Worm (Caenorhabditis elegans) whole organism, L1 larva: ENCODE data around the gene tyr-1.

Experiments used
- C04F5.9 ChIP-seq: sonication (generic microtip); optimal IDR thresholded peaks from 2 replicates; lab custom pipeline; 2016; ENCODE audit warnings: missing genetic modification characterization, missing compliant biosample characterization
- Y116A8C.19 ChIP-seq: sonication (generic microtip); optimal IDR thresholded peaks from 2 replicates; lab custom pipeline; 2016; ENCODE audit warnings: missing compliant biosample characterization, missing genetic modification characterization, borderline replicate concordance
- ama-1 ChIP-seq: fragments of 150-350 bp; optimal IDR thresholded peaks from 2 replicates; lab custom pipeline; 2014
- ceh-8 ChIP-seq: fragments of 200-800 bp; sonication (Bioruptor generic); optimal IDR thresholded peaks from 2 replicates; lab custom pipeline; 2018; ENCODE audit warnings: mild to moderate bottlenecking, missing genetic modification characterization, moderate library complexity, missing compliant biosample characterization
- ceh-88 ChIP-seq: fragments of 200-800 bp; sonication (Bioruptor generic); IDR thresholded peaks from 2 replicates; pipeline ENCODE4 v1.3.6; 2022; ENCODE audit warnings: missing genetic modification characterization, missing compliant biosample characterization
- ceh-90 ChIP-seq: sonication (generic microtip); optimal IDR thresholded peaks from 2 replicates; lab custom pipeline; 2016; ENCODE audit warnings: missing genetic modification characterization, missing compliant biosample characterization
- dpl-1 ChIP-seq, 3 experiments: fragments of 150-350 bp in 2 of 3; sonication (generic microtip) in 1 of 3; optimal IDR thresholded peaks; 2 replicates each; lab custom pipeline; 2014 to 2017; ENCODE audit warnings: missing biosample characterization in 3 of 3, missing genetic modification characterization in 3 of 3, missing genetic modification reagents in 3 of 3
- egl-13 ChIP-seq: sonication (generic microtip); optimal IDR thresholded peaks from 2 replicates; lab custom pipeline; 2016; ENCODE audit warnings: missing genotype, missing genetic modification reagents, missing genetic modification characterization, missing compliant biosample characterization
- elt-2 ChIP-seq: sonication (generic microtip); optimal IDR thresholded peaks from 2 replicates; lab custom pipeline; 2016; ENCODE audit warnings: missing genetic modification characterization, mild to moderate bottlenecking, inconsistent platforms, missing compliant biosample characterization, missing genetic modification reagents
- fkh-10 ChIP-seq: sonication (generic microtip); optimal IDR thresholded peaks from 2 replicates; lab custom pipeline; 2017; ENCODE audit warnings: missing biosample characterization, missing genetic modification reagents, missing genetic modification characterization
- fkh-4 ChIP-seq: sonication (generic microtip); optimal IDR thresholded peaks from 2 replicates; lab custom pipeline; 2016; ENCODE audit warnings: missing compliant biosample characterization, missing genetic modification characterization, borderline replicate concordance
- fkh-8 ChIP-seq: sonication (generic microtip); optimal IDR thresholded peaks from 2 replicates; lab custom pipeline; 2016; ENCODE audit warnings: mild to moderate bottlenecking, missing genetic modification characterization, missing compliant biosample characterization
- hlh-17 ChIP-seq: fragments of 200-800 bp; sonication (Bioruptor generic); optimal IDR thresholded peaks from 2 replicates; lab custom pipeline; 2018; ENCODE audit warnings: missing genetic modification characterization, mild to moderate bottlenecking, missing compliant biosample characterization, moderate library complexity, borderline replicate concordance
- hpl-2 ChIP-seq: fragments of 150-350 bp; optimal IDR thresholded peaks from 2 replicates; lab custom pipeline; 2014; ENCODE audit warnings: missing biosample characterization, missing genetic modification reagents, missing genetic modification characterization
- lin-13 ChIP-seq: fragments of 150-350 bp; optimal IDR thresholded peaks from 2 replicates; lab custom pipeline; 2014; ENCODE audit warnings: missing biosample characterization, missing genetic modification reagents, missing genetic modification characterization
- lin-14 ChIP-seq: fragments of 200-800 bp; sonication (Bioruptor generic); optimal IDR thresholded peaks from 2 replicates; lab custom pipeline; 2018; ENCODE audit warnings: mild to moderate bottlenecking, missing genetic modification characterization, moderate library complexity, missing compliant biosample characterization
- lin-15B ChIP-seq: fragments of 150-350 bp; sonication (generic microtip); optimal IDR thresholded peaks from 3 replicates; lab custom pipeline; 2014; ENCODE audit warnings: missing biosample characterization, missing genetic modification characterization
- lin-39 ChIP-seq: fragments of 150-350 bp; optimal IDR thresholded peaks from 2 replicates; lab custom pipeline; 2014; ENCODE audit warnings: missing biosample characterization, missing genetic modification reagents, missing genetic modification characterization
- lsy-2 ChIP-seq, 2 experiments: fragments of 150-350 bp; optimal IDR thresholded peaks; 2 replicates each; lab custom pipeline; 2014; ENCODE audit warnings: missing biosample characterization in 2 of 2, missing genetic modification characterization in 2 of 2
- mab-9 ChIP-seq: fragments of 200-800 bp; sonication (Bioruptor generic); IDR thresholded peaks from 2 replicates; pipeline ENCODE4 v1.3.6; 2022; ENCODE audit warnings: missing genetic modification reagents, missing genetic modification characterization, missing compliant biosample characterization
- mef-2 ChIP-seq: fragments of 150-350 bp; optimal IDR thresholded peaks from 2 replicates; lab custom pipeline; 2014; ENCODE audit warnings: missing biosample characterization, missing genetic modification characterization
- nhr-11 ChIP-seq: fragments of 150-350 bp; optimal IDR thresholded peaks from 2 replicates; lab custom pipeline; 2014; ENCODE audit warnings: missing biosample characterization, missing genetic modification characterization
- nhr-20 ChIP-seq: sonication (generic microtip); optimal IDR thresholded peaks from 2 replicates; lab custom pipeline; 2016; ENCODE audit warnings: mild to moderate bottlenecking, missing genetic modification characterization, missing compliant biosample characterization
- nhr-237 ChIP-seq: fragments of 150-350 bp; optimal IDR thresholded peaks from 2 replicates; lab custom pipeline; 2014; ENCODE audit warnings: missing biosample characterization, missing genetic modification characterization
- nhr-71 ChIP-seq: sonication (generic microtip); optimal IDR thresholded peaks from 2 replicates; lab custom pipeline; 2016; ENCODE audit warnings: mild to moderate bottlenecking, missing genetic modification characterization, moderate library complexity, missing compliant biosample characterization
- nhr-77 ChIP-seq: fragments of 150-350 bp; optimal IDR thresholded peaks from 2 replicates; lab custom pipeline; 2014; ENCODE audit warnings: missing biosample characterization, missing genetic modification characterization
- nhr-84 ChIP-seq: sonication (generic microtip); optimal IDR thresholded peaks from 2 replicates; lab custom pipeline; 2017; ENCODE audit warnings: missing biosample characterization, missing genetic modification characterization
- nhr-85 ChIP-seq: sonication (generic microtip); peaks from one replicate; lab custom pipeline; 2016; ENCODE audit warnings: missing genetic modification characterization, inconsistent platforms, missing compliant biosample characterization
- nhr-90 ChIP-seq: sonication (generic microtip); optimal IDR thresholded peaks from 2 replicates; lab custom pipeline; 2016; ENCODE audit warnings: mild to moderate bottlenecking, missing genetic modification characterization, missing compliant biosample characterization; ENCODE audit not compliant: poor library complexity
- pax-3 ChIP-seq: fragments of 200-800 bp; sonication (Bioruptor generic); optimal IDR thresholded peaks from 2 replicates; lab custom pipeline; 2018; ENCODE audit warnings: mild to moderate bottlenecking, missing genetic modification characterization, moderate library complexity, missing compliant biosample characterization
- pqm-1 ChIP-seq: sonication (generic microtip); optimal IDR thresholded peaks from 3 replicates; lab custom pipeline; 2017; ENCODE audit warnings: missing biosample characterization, missing genetic modification characterization
- rnt-1 ChIP-seq: sonication (generic microtip); optimal IDR thresholded peaks from 2 replicates; lab custom pipeline; 2016; ENCODE audit warnings: mild to moderate bottlenecking, missing genetic modification characterization, moderate library complexity, missing compliant biosample characterization
- skn-1 ChIP-seq: fragments of 150-350 bp; optimal IDR thresholded peaks from 2 replicates; lab custom pipeline; 2014; ENCODE audit warnings: missing biosample characterization, missing genetic modification characterization
- snpc-4 ChIP-seq: fragments of 150-350 bp; optimal IDR thresholded peaks from 2 replicates; lab custom pipeline; 2014; ENCODE audit warnings: missing biosample characterization, missing genetic modification characterization
- snu-23 ChIP-seq: sonication (generic microtip); optimal IDR thresholded peaks from 2 replicates; lab custom pipeline; 2016; ENCODE audit warnings: missing genetic modification characterization, missing compliant biosample characterization
- sup-37 ChIP-seq: fragments of 200-800 bp; sonication (Bioruptor generic); optimal IDR thresholded peaks from 2 replicates; lab custom pipeline; 2018; ENCODE audit warnings: mild to moderate bottlenecking, missing genetic modification characterization, missing compliant biosample characterization
- swsn-7 ChIP-seq: sonication (generic microtip); optimal IDR thresholded peaks from 2 replicates; lab custom pipeline; 2016; ENCODE audit warnings: missing genetic modification characterization, missing compliant biosample characterization
- tbx-2 ChIP-seq: sonication (generic microtip); optimal IDR thresholded peaks from 2 replicates; lab custom pipeline; 2016; ENCODE audit warnings: missing genetic modification characterization, missing compliant biosample characterization
- tlp-1 ChIP-seq: fragments of 150-350 bp; optimal IDR thresholded peaks from 2 replicates; lab custom pipeline; 2014; ENCODE audit warnings: missing biosample characterization, missing genetic modification characterization
- unc-130 ChIP-seq: fragments of 150-350 bp; optimal IDR thresholded peaks from 2 replicates; lab custom pipeline; 2017; ENCODE audit warnings: missing biosample characterization, missing genetic modification characterization, inconsistent platforms
- unc-30 ChIP-seq: sonication (generic microtip); optimal IDR thresholded peaks from 2 replicates; lab custom pipeline; 2017; ENCODE audit warnings: missing biosample characterization, missing genetic modification characterization
- unc-86 ChIP-seq: sonication (generic microtip); optimal IDR thresholded peaks from 2 replicates; lab custom pipeline; 2016; ENCODE audit warnings: missing genetic modification characterization, missing compliant biosample characterization
- vab-15 ChIP-seq: sonication (generic microtip); optimal IDR thresholded peaks from 2 replicates; lab custom pipeline; 2017; ENCODE audit warnings: missing genotype, mild to moderate bottlenecking, missing genetic modification characterization, missing compliant biosample characterization
- xbp-1 ChIP-seq: sonication (generic microtip); optimal IDR thresholded peaks from 2 replicates; lab custom pipeline; 2016; ENCODE audit warnings: missing genetic modification characterization, missing compliant biosample characterization

Gene tyr-1

DNA sequence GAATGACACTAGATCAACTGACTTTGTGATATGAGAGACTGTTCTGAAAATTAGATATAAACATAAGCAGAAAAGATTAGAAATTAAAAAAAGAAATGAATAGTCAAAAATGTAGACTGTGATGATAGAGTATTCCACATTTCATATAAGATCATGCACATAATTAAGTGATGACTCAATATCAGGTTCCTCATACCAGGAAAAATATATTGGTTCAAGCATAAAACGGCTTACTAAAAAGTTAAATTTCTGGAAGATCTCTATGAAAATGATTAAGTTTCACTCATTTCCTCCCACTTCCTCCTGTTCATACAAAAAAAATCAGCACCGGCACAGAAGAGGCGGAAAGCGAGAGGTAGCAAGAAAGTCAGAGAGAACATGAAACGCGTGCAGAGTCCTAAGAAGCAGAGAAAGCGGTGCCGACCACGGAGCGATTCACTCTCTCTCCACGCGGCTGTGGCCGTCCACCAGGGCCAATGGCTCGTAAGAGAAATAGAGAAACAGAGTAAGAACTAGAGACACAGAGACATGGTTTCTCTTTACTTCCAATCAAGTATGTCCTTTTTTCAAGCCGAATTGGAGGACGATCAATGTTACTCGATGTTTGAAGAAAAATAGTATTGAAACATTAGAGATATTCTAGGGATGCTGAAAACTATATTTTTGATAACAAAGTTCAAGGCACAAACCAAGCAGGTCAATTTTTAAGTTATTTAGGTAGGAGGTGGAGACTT, 18.2 kb downstream of the tyr-1 start, which contains the start of the genes ZK688.5 and fahd-1 (continued):
- TF ChIP-seq hlh-17 (no peak), tbx-2 (peak; percentile 62), lin-13 (GFP tag; lab: Kevin White, UChicago) (no peak), nhr-237 (peak; percentile 10), nhr-71 (tag; lab: Kevin White, UChicago) (peak; percentile 83), unc-30 (tag; lab: Kevin White, UChicago) (no peak), ceh-88 (GFP tag; lab: Robert Waterston, UW) (no peak), pax-3 (tag; lab: Kevin White, UChicago) (no peak), rnt-1 (tag; lab: Kevin White, UChicago) (peak; percentile 71), lsy-2 (tag; optimal IDR thresholded peaks at IDR 0.05; lab: Kevin White, UChicago) (peak; percentile 62 to 77), xbp-1 (tag; lab: Kevin White, UChicago) (peak; percentile 55), dpl-1 (GFP tag; optimal IDR thresholded peaks at IDR 0.05; lab: Kevin White, UChicago) (peak; percentile 43 to 50 (median 49)), tlp-1 (tag; lab: Kevin White, UChicago) (no peak), skn-1 (tag; lab: Kevin White, UChicago) (peak; percentile 76), unc-86 (peak; percentile 34), mef-2 (tag; lab: Kevin White, UChicago) (no peak), ceh-8 (peak; percentile 4), snpc-4 (tag; lab: Kevin White, UChicago) (peak; percentile 51), lin-39 (no peak), nhr-77 (tag; lab: Kevin White, UChicago) (peak; percentile 49), nhr-85 (peak; percentile 79), swsn-7 (tag; lab: Kevin White, UChicago) (peak; percentile 76), Y116A8C.19 (tag; lab: Kevin White, UChicago) (no peak), elt-2 (peak; percentile 21), snu-23 (peak; percentile 81), C04F5.9 (tag; lab: Kevin White, UChicago) (no peak), nhr-84 (tag; lab: Kevin White, UChicago) (no peak), unc-130 (tag; lab: Kevin White, UChicago) (no peak), fkh-8 (tag; lab: Kevin White, UChicago) (peak; percentile 54), nhr-90 (peak; percentile 49), egl-13 (tag; lab: Kevin White, UChicago) (no peak), lin-14 (GFP tag; lab: Kevin White, UChicago) (peak; percentile 91), sup-37 (GFP tag; lab: Kevin White, UChicago) (no peak)

DNA sequence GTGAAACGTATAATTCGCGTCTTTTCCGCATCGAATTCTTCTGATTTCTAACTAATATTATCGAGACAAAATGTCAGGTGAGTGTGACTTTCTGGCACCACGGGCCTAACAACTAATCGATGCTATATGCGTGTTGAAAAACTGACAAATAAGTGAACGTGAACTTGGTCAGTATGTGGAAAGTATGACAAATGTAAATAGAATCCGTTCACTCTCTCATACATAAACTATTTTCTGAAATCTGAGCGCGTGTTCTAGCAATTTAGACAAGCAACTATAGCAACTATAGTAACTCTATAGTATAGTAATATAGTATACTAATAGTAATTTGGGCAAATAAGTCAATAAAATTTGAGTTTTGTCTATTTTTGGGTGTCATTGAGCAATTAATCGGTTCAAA, 18.8 kb downstream of the tyr-1 start:
- TF ChIP-seq ceh-90 (tag; lab: Kevin White, UChicago) (no peak), hpl-2 (GFP tag; lab: Kevin White, UChicago) (no peak), skn-1 (tag; lab: Kevin White, UChicago) (no peak), nhr-237 (no peak), mab-9 (GFP tag; lab: Robert Waterston, UW) (no peak), pqm-1 (tag; lab: Kevin White, UChicago) (no peak), nhr-85 (no peak), lin-15B (tag; lab: Kevin White, UChicago) (no peak), Y116A8C.19 (tag; lab: Kevin White, UChicago) (no peak), nhr-11 (no peak), hlh-17 (no peak), fkh-4 (tag; lab: Kevin White, UChicago) (no peak), fkh-10 (no peak), nhr-20 (tag; lab: Kevin White, UChicago) (no peak), ama-1 (no peak), vab-15 (no peak), fkh-8 (tag; lab: Kevin White, UChicago) (no peak)
